Fruit fly (Drosophila melanogaster) S2 (cell line): ENCODE measurements around the gene mtm.

Experiments used
- CG8478 ChIP-seq: fragments of >200 bp; optimal IDR thresholded peaks from 2 replicates; lab custom pipeline; 2018
- CTCF ChIP-seq, 2 experiments: fragments of >200 bp; optimal IDR thresholded peaks; 2 replicates each; lab custom pipeline; 2018

mtm gene

dm6 chr2L:6037830-6038229 lies 1.0 kb upstream of the mtm start, which contains the start of the genes CG9117 and CG31643:
Gene CG9117 (minus strand): TSS chr2L:6037902.
Gene CG31643 (plus strand): TSS chr2L:6038117.
- TF ChIP-seq CTCF (optimal IDR thresholded peaks at IDR 0.05; lab: Kevin White, UChicago) (no peak), CG8478 (lab: Kevin White, UChicago) (no peak)

dm6 chr2L:6035155-6035554 lies 1.7 kb downstream of the mtm start:
- TF ChIP-seq CG8478 (lab: Kevin White, UChicago) (no peak), CTCF (optimal IDR thresholded peaks at IDR 0.05; lab: Kevin White, UChicago) (no peak)

dm6 chr2L:6034344-6034743 lies 2.5 kb downstream of the mtm start, which contains the start of gene CG9109:
Gene CG9109 (minus strand): TSS chr2L:6034423.
- no peak for TF ChIP-seq CTCF (optimal IDR thresholded peaks at IDR 0.05; lab: Kevin White, UChicago)
- no peak for TF ChIP-seq CG8478 (lab: Kevin White, UChicago)

- TF ChIP-seq CG8478 (lab: Kevin White, UChicago) (no peak), CTCF (optimal IDR thresholded peaks at IDR 0.05; lab: Kevin White, UChicago) (no peak)
Measured at dm6 chr2L:6031838-6032237, 5.0 kb downstream of the mtm start.

dm6 chr2L:6028712-6029111 lies 8.1 kb downstream of the mtm start:
- no peak for TF ChIP-seq CG8478 (lab: Kevin White, UChicago)
- no peak for TF ChIP-seq CTCF (optimal IDR thresholded peaks at IDR 0.05; lab: Kevin White, UChicago)

dm6 chr2L:6024345-6024907 lies 12.4 kb downstream of the mtm start, which contains the start of gene CG9107:
Gene CG9107 (minus strand): TSS chr2L:6024539.
- TF ChIP-seq CTCF (optimal IDR thresholded peaks at IDR 0.05; lab: Kevin White, UChicago), result peak in 1 of 2 experiments; percentile 37
- TF ChIP-seq CG8478 (lab: Kevin White, UChicago), result no peak

dm6 chr2L:6022793-6023192 lies 14.0 kb downstream of the mtm start:
- no peak for TF ChIP-seq CG8478 (lab: Kevin White, UChicago)
- no peak for TF ChIP-seq CTCF (optimal IDR thresholded peaks at IDR 0.05; lab: Kevin White, UChicago)

dm6 chr2L:6020535-6020934 lies 16.3 kb downstream of the mtm start, which contains the start of gene CG13996:
Gene CG13996 (plus strand): TSS chr2L:6020835.
- no peak for TF ChIP-seq CTCF (optimal IDR thresholded peaks at IDR 0.05; lab: Kevin White, UChicago)
- no peak for TF ChIP-seq CG8478 (lab: Kevin White, UChicago)

- no peak for TF ChIP-seq CG8478 (lab: Kevin White, UChicago)
- no peak for TF ChIP-seq CTCF (optimal IDR thresholded peaks at IDR 0.05; lab: Kevin White, UChicago)
Measured at dm6 chr2L:6019352-6020131, 17.3 kb downstream of the mtm start, which contains the start of gene H2.0. Gene H2.0 (minus strand): TSS chr2L:6019402.

dm6 chr2L:6013071-6013417 lies 23.8 kb downstream of the mtm start:
- TF ChIP-seq CG8478 (lab: Kevin White, UChicago) (no peak), CTCF (optimal IDR thresholded peaks at IDR 0.05; lab: Kevin White, UChicago) (peak; percentile 24 to 34)

dm6 chr2L:6012303-6013070 lies 24.3 kb downstream of the mtm start, which contains the start of gene CG9098:
Gene CG9098 (minus strand): TSS chr2L:6012338.
- no peak for TF ChIP-seq CG8478 (lab: Kevin White, UChicago)

- TF ChIP-seq CTCF (optimal IDR thresholded peaks at IDR 0.05; lab: Kevin White, UChicago), result no peak
- no peak for TF ChIP-seq CG8478 (lab: Kevin White, UChicago)
Measured at dm6 chr2L:6006508-6007232, 30.1 kb downstream of the mtm start, which contains the start of gene Gal. Gene Gal (minus strand): TSS chr2L:6006827.

dm6 chr2L:6000065-6000464 lies 36.8 kb downstream of the mtm start, which contains the start of gene Tsp26A:
Gene Tsp26A (plus strand): TSS chr2L:6000228.
- TF ChIP-seq CTCF (optimal IDR thresholded peaks at IDR 0.05; lab: Kevin White, UChicago) (no peak), CG8478 (lab: Kevin White, UChicago) (no peak)

dm6 chr2L:5999247-5999646 lies 37.6 kb downstream of the mtm start, which contains the start of gene Kdm5:
Gene Kdm5 (minus strand): TSS chr2L:5999501.
- TF ChIP-seq CG8478 (lab: Kevin White, UChicago) (no peak), CTCF (optimal IDR thresholded peaks at IDR 0.05; lab: Kevin White, UChicago) (peak in 1 of 2 experiments; percentile 7)
